Fruit fly (Drosophila melanogaster) whole organism, embryonic: Measurements from ENCODE around the gene CG3529.
A peak's percentile ranks its signal among the peaks of the same experiment; 100 is the strongest.

Experiments used
- CG1024 ChIP-seq: fragments of 200-800 bp; sonication (Bioruptor generic); IDR thresholded peaks from 2 replicates; pipeline ENCODE4 v1.3.6; 2022; ENCODE audit warnings: missing biosample characterization, missing genetic modification characterization
- CG10267 ChIP-seq: fragments of 200-800 bp; sonication (Bioruptor generic); optimal IDR thresholded peaks from 2 replicates; lab custom pipeline; 2018; ENCODE audit warnings: missing biosample characterization, mild to moderate bottlenecking, missing genetic modification characterization, moderate library complexity
- CG10321 ChIP-seq: fragments of 200-800 bp; sonication (Bioruptor generic); IDR thresholded peaks from 2 replicates; pipeline ENCODE4 v1.3.6; 2022; ENCODE audit warnings: missing biosample characterization, missing genetic modification characterization
- CG10366 ChIP-seq: fragments of 200-800 bp; sonication (Bioruptor generic); IDR thresholded peaks from 2 replicates; pipeline ENCODE4 v1.3.6; 2022; ENCODE audit warnings: missing biosample characterization, missing genetic modification characterization
- CG11093 ChIP-seq: fragments of 200-800 bp; sonication (Bioruptor generic); IDR thresholded peaks from 3 replicates; pipeline ENCODE4 v1.3.6; 2022; ENCODE audit warnings: missing biosample characterization, missing genetic modification characterization
- CG12299 ChIP-seq: fragments of 200-800 bp; sonication (Bioruptor generic); optimal IDR thresholded peaks from 2 replicates; lab custom pipeline; 2018; ENCODE audit warnings: missing biosample characterization, mild to moderate bottlenecking, missing genetic modification characterization
- CG13296 ChIP-seq: fragments of 200-800 bp; sonication (Bioruptor generic); optimal IDR thresholded peaks from 3 replicates; lab custom pipeline; 2018; ENCODE audit warnings: missing biosample characterization, mild to moderate bottlenecking, missing genetic modification characterization
- CG13424 ChIP-seq: fragments of 200-800 bp; sonication (Bioruptor generic); optimal IDR thresholded peaks from 2 replicates; lab custom pipeline; 2019; ENCODE audit warnings: missing biosample characterization, mild to moderate bottlenecking, missing genetic modification characterization, moderate library complexity
- CG1603 ChIP-seq: fragments of 200-800 bp; sonication (Bioruptor generic); optimal IDR thresholded peaks from 2 replicates; lab custom pipeline; 2019; ENCODE audit warnings: missing biosample characterization, mild to moderate bottlenecking, missing genetic modification characterization, moderate library complexity
- CG16863 ChIP-seq: fragments of 200-800 bp; sonication (Bioruptor generic); optimal IDR thresholded peaks from 3 replicates; lab custom pipeline; 2016; ENCODE audit warnings: missing biosample characterization, missing genetic modification characterization
- CG17186 ChIP-seq: fragments of 200-800 bp; sonication (Bioruptor generic); optimal IDR thresholded peaks from 3 replicates; lab custom pipeline; 2017; ENCODE audit warnings: missing biosample characterization, missing genetic modification reagents, missing genetic modification characterization
- CG17612 ChIP-seq: fragments of 200-800 bp; sonication (Bioruptor generic); IDR thresholded peaks from 2 replicates; pipeline ENCODE4 v1.3.6; 2022; ENCODE audit warnings: missing biosample characterization, missing genetic modification characterization
- CG17829 ChIP-seq: fragments of 200-800 bp; optimal IDR thresholded peaks from 2 replicates; lab custom pipeline; 2019; ENCODE audit warnings: missing biosample characterization, mild to moderate bottlenecking, missing genetic modification characterization, moderate library complexity
- CG2116 ChIP-seq: fragments of 200-800 bp; sonication (Bioruptor generic); optimal IDR thresholded peaks from 3 replicates; lab custom pipeline; 2018; ENCODE audit warnings: missing biosample characterization, mild to moderate bottlenecking, missing genetic modification characterization
- CG2678 ChIP-seq: fragments of 200-800 bp; sonication (Bioruptor generic); optimal IDR thresholded peaks from 3 replicates; lab custom pipeline; 2019; ENCODE audit warnings: missing biosample characterization, mild to moderate bottlenecking, missing genetic modification characterization, moderate library complexity
- CG2712 ChIP-seq: fragments of 200-800 bp; optimal IDR thresholded peaks from 3 replicates; lab custom pipeline; 2019; ENCODE audit warnings: missing biosample characterization, mild to moderate bottlenecking, missing genetic modification characterization, moderate library complexity
- CG33557 ChIP-seq: fragments of 200-800 bp; sonication (Bioruptor generic); optimal IDR thresholded peaks from 2 replicates; lab custom pipeline; 2019; ENCODE audit warnings: missing biosample characterization, mild to moderate bottlenecking, missing genetic modification characterization, moderate library complexity
- CG34422 ChIP-seq: fragments of 200-800 bp; sonication (Bioruptor generic); IDR thresholded peaks from 3 replicates; pipeline ENCODE4 v1.3.6; 2022; ENCODE audit warnings: missing biosample characterization, missing genetic modification characterization
- CG6175 ChIP-seq: fragments of 200-800 bp; sonication (Bioruptor generic); IDR thresholded peaks from 3 replicates; pipeline ENCODE4 v1.3.6; 2022; ENCODE audit warnings: missing biosample characterization, missing genetic modification characterization
- CG6254 ChIP-seq: fragments of 200-800 bp; sonication (Bioruptor generic); optimal IDR thresholded peaks from 3 replicates; lab custom pipeline; 2017; ENCODE audit warnings: mild to moderate bottlenecking, missing biosample characterization, missing genetic modification reagents, missing genetic modification characterization
- CG6689 ChIP-seq: fragments of 200-800 bp; sonication (Bioruptor generic); IDR thresholded peaks from 2 replicates; pipeline ENCODE4 v1.3.6; 2022; ENCODE audit warnings: missing biosample characterization, missing genetic modification characterization
- CG7963 ChIP-seq: fragments of 200-800 bp; sonication (Bioruptor generic); IDR thresholded peaks from 3 replicates; pipeline ENCODE4 v1.3.6; 2022; ENCODE audit warnings: missing biosample characterization, missing genetic modification characterization; ENCODE audit not compliant: partially characterized antibody
- CG9797 ChIP-seq: fragments of 200-800 bp; sonication (Bioruptor generic); optimal IDR thresholded peaks from 3 replicates; lab custom pipeline; 2018; ENCODE audit warnings: missing biosample characterization, mild to moderate bottlenecking, missing genetic modification characterization
- CG9817 ChIP-seq: fragments of 200-800 bp; sonication (Bioruptor generic); optimal IDR thresholded peaks from 2 replicates; lab custom pipeline; 2018; ENCODE audit warnings: missing biosample characterization, mild to moderate bottlenecking, missing genetic modification characterization, moderate library complexity
- Deaf1 ChIP-seq: fragments of 200-800 bp; optimal IDR thresholded peaks from 3 replicates; lab custom pipeline; 2019; ENCODE audit warnings: missing biosample characterization, mild to moderate bottlenecking, missing genetic modification characterization, moderate library complexity
- E2f2 ChIP-seq: fragments of 200-800 bp; sonication (Bioruptor generic); IDR thresholded peaks from 2 replicates; pipeline ENCODE4 v1.3.6; 2022; ENCODE audit warnings: missing biosample characterization, missing genetic modification characterization
- Ets97D ChIP-seq: fragments of 200-800 bp; sonication (Bioruptor generic); optimal IDR thresholded peaks from 3 replicates; lab custom pipeline; 2016; ENCODE audit warnings: missing biosample characterization, missing genetic modification characterization
- MTF-1 ChIP-seq: fragments of 200-800 bp; sonication (Bioruptor generic); optimal IDR thresholded peaks from 2 replicates; lab custom pipeline; 2018; ENCODE audit warnings: missing biosample characterization, mild to moderate bottlenecking, missing genetic modification characterization, borderline replicate concordance
- Med ChIP-seq: fragments of 200-800 bp; sonication (Bioruptor generic); peaks from one replicate; lab custom pipeline; 2016; ENCODE audit warnings: missing biosample characterization, missing genetic modification characterization, mild to moderate bottlenecking, inconsistent platforms, moderate library complexity
- NC2α ChIP-seq: fragments of 200-800 bp; sonication (Bioruptor generic); optimal IDR thresholded peaks from 2 replicates; lab custom pipeline; 2016; ENCODE audit warnings: missing biosample characterization, missing genetic modification characterization
- NC2β ChIP-seq: fragments of 200-800 bp; sonication (Bioruptor generic); optimal IDR thresholded peaks from 2 replicates; lab custom pipeline; 2016; ENCODE audit warnings: missing biosample characterization, missing genetic modification characterization
- Scr ChIP-seq: fragments of 200-800 bp; sonication (Bioruptor generic); IDR thresholded peaks from 2 replicates; pipeline ENCODE4 v1.3.6; 2022; ENCODE audit warnings: missing biosample characterization, missing genetic modification characterization; ENCODE audit not compliant: partially characterized antibody
- Ssrp ChIP-seq: fragments of 200-800 bp; sonication (Bioruptor generic); optimal IDR thresholded peaks from 2 replicates; lab custom pipeline; 2018; ENCODE audit warnings: missing biosample characterization, mild to moderate bottlenecking, missing genetic modification characterization, moderate library complexity
- chn ChIP-seq: fragments of 200-800 bp; sonication (Bioruptor generic); optimal IDR thresholded peaks from 2 replicates; lab custom pipeline; 2016; ENCODE audit warnings: missing biosample characterization, missing genetic modification characterization
- emc ChIP-seq: fragments of 200-800 bp; sonication (Bioruptor generic); optimal IDR thresholded peaks from 2 replicates; lab custom pipeline; 2016; ENCODE audit warnings: missing biosample characterization, missing genetic modification characterization
- gem ChIP-seq: fragments of 200-800 bp; sonication (Bioruptor generic); optimal IDR thresholded peaks from 2 replicates; lab custom pipeline; 2019; ENCODE audit warnings: missing biosample characterization, mild to moderate bottlenecking, missing genetic modification characterization, moderate library complexity
- gt ChIP-seq: fragments of 200-800 bp; sonication (Bioruptor generic); IDR thresholded peaks from 2 replicates; pipeline ENCODE4 v1.3.6; 2022; ENCODE audit warnings: missing biosample characterization, missing genetic modification characterization
- insv ChIP-seq, 2 experiments: fragments of 200-800 bp; sonication (Bioruptor generic); optimal IDR thresholded peaks; 3 replicates each; lab custom pipeline; 2016 to 2018; ENCODE audit warnings: missing biosample characterization in 2 of 2, missing genetic modification characterization in 2 of 2
- lmd ChIP-seq: fragments of 200-800 bp; sonication (Bioruptor generic); IDR thresholded peaks from 2 replicates; pipeline ENCODE4 v1.3.6; 2022; ENCODE audit warnings: missing biosample characterization, missing genetic modification characterization
- nau ChIP-seq: fragments of 200-800 bp; sonication (Bioruptor generic); optimal IDR thresholded peaks from 3 replicates; lab custom pipeline; 2017; ENCODE audit warnings: missing biosample characterization, mild to moderate bottlenecking, missing genetic modification characterization, missing genetic modification reagents
- odd ChIP-seq: fragments of 200-800 bp; sonication (Bioruptor generic); optimal IDR thresholded peaks from 2 replicates; lab custom pipeline; 2017; ENCODE audit warnings: missing biosample characterization, mild to moderate bottlenecking, missing genetic modification characterization
- p53 ChIP-seq: fragments of 200-800 bp; sonication (Bioruptor generic); optimal IDR thresholded peaks from 2 replicates; lab custom pipeline; 2016; ENCODE audit warnings: missing biosample characterization, missing genetic modification characterization
- pum ChIP-seq: fragments of 200-800 bp; sonication (Bioruptor generic); optimal IDR thresholded peaks from 2 replicates; lab custom pipeline; 2016; ENCODE audit warnings: missing biosample characterization, missing genetic modification characterization
- ro ChIP-seq: fragments of 200-800 bp; sonication (Bioruptor generic); IDR thresholded peaks from 2 replicates; pipeline ENCODE4 v1.3.6; 2022; ENCODE audit warnings: missing biosample characterization, missing genetic modification characterization
- salm ChIP-seq: fragments of 200-800 bp; sonication (Bioruptor generic); optimal IDR thresholded peaks from 2 replicates; lab custom pipeline; 2018; ENCODE audit warnings: missing biosample characterization, mild to moderate bottlenecking, missing genetic modification characterization
- sd ChIP-seq: fragments of 200-800 bp; sonication (Bioruptor generic); optimal IDR thresholded peaks from 3 replicates; lab custom pipeline; 2018; ENCODE audit warnings: missing biosample characterization, mild to moderate bottlenecking, missing genetic modification characterization, moderate library complexity
- unc-4 ChIP-seq: fragments of 200-800 bp; sonication (Bioruptor generic); IDR thresholded peaks from 2 replicates; pipeline ENCODE4 v1.3.6; 2022; ENCODE audit warnings: missing biosample characterization, missing genetic modification characterization; ENCODE audit not compliant: partially characterized antibody
- vvl ChIP-seq: fragments of 200-800 bp; sonication (Bioruptor generic); IDR thresholded peaks from 2 replicates; pipeline ENCODE4 v1.3.6; 2022; ENCODE audit warnings: missing biosample characterization, missing genetic modification characterization
- wdn ChIP-seq: fragments of 200-800 bp; sonication (Bioruptor generic); IDR thresholded peaks from 2 replicates; pipeline ENCODE4 v1.3.6; 2022; ENCODE audit warnings: missing biosample characterization, missing genetic modification characterization
- yki ChIP-seq: fragments of >200 bp; optimal IDR thresholded peaks from 3 replicates; lab custom pipeline; 2018
- zfh2 ChIP-seq: fragments of 200-800 bp; sonication (Bioruptor generic); optimal IDR thresholded peaks from 2 replicates; lab custom pipeline; 2016; ENCODE audit warnings: missing biosample characterization, missing genetic modification characterization

The CG3529 gene

dm6 chr3L:9451522-9452118 is 5.0 kb downstream of the CG3529 start, which contains the start of the genes CG3448 and ghi (continued):
- TF ChIP-seq gt (no peak), CG16863 (GFP tag; lab: Kevin White, UChicago) (peak; percentile 1), ro (GFP tag; lab: Robert Waterston, UW) (no peak), CG1024 (GFP tag; lab: Robert Waterston, UW) (no peak), CG13424 (tag; lab: Kevin White, UChicago) (peak; percentile 61), CG2116 (GFP tag; lab: Kevin White, UChicago) (peak; percentile 94), p53 (GFP tag; lab: Kevin White, UChicago) (no peak), CG1603 (peak; percentile 70), Ssrp (tag; lab: Kevin White, UChicago) (no peak), CG9817 (tag; lab: Kevin White, UChicago) (peak; percentile 73), salm (tag; lab: Kevin White, UChicago) (peak; percentile 9), CG6689 (GFP tag; lab: Robert Waterston, UW) (peak; percentile 74), NC2α (GFP tag; lab: Kevin White, UChicago) (no peak), CG17186 (GFP tag; lab: Kevin White, UChicago) (peak; percentile 22), E2f2 (GFP tag; lab: Robert Waterston, UW) (peak; percentile 67), zfh2 (GFP tag; lab: Kevin White, UChicago) (peak; percentile 67), sd (tag; lab: Kevin White, UChicago) (no peak), wdn (GFP tag; lab: Robert Waterston, UW) (no peak), CG34422 (peak; percentile 58; the same call in 1 of the 3 replicates), nau (GFP tag; lab: Kevin White, UChicago) (no peak), CG11093 (no peak), Med (GFP tag; lab: Kevin White, UChicago) (peak; percentile 82), NC2β (GFP tag; lab: Kevin White, UChicago) (no peak), gem (peak; percentile 71), yki (lab: Kevin White, UChicago) (no peak), CG6254 (GFP tag; lab: Kevin White, UChicago) (no peak), odd (GFP tag; lab: Kevin White, UChicago) (no peak), CG6175 (GFP tag; lab: Robert Waterston, UW) (no peak), CG12299 (tag; lab: Kevin White, UChicago) (peak; percentile 8), CG13296 (GFP tag; lab: Kevin White, UChicago) (peak; percentile 76), Scr (GFP tag; lab: Robert Waterston, UW) (peak; percentile 76), pum (GFP tag; lab: Kevin White, UChicago) (peak; percentile 11), emc (GFP tag; lab: Kevin White, UChicago) (no peak), CG33557 (GFP tag; lab: Kevin White, UChicago) (no peak), chn (GFP tag; lab: Kevin White, UChicago) (peak; percentile 24), CG2712 (tag; lab: Kevin White, UChicago) (peak; percentile 72), CG10267 (tag; lab: Kevin White, UChicago) (peak; percentile 98), vvl (GFP tag; lab: Robert Waterston, UW) (peak; percentile 55), CG10366 (GFP tag; lab: Robert Waterston, UW) (no peak), CG9797 (GFP tag; lab: Kevin White, UChicago) (peak; percentile 14), unc-4 (peak; percentile 70), CG2678 (tag; lab: Kevin White, UChicago) (peak; percentile 81), Deaf1 (tag; lab: Kevin White, UChicago) (peak; percentile 25), MTF-1 (no peak), lmd (GFP tag; lab: Robert Waterston, UW) (peak; percentile 73), CG10321 (GFP tag; lab: Robert Waterston, UW) (no peak), CG17612 (no peak), insv (GFP tag; optimal IDR thresholded peaks at IDR 0.05; lab: Kevin White, UChicago) (peak in 1 of 2 experiments; percentile 28), Ets97D (peak; percentile 63), CG7963 (peak; percentile 69), CG17829 (peak; percentile 61)
